Fruit fly (Drosophila melanogaster) whole organism, embryonic: Measurements from ENCODE around the gene CG7294.

ENCODE experiments used
- Adf1 ChIP-seq: fragments of 200-800 bp; sonication (Bioruptor generic); IDR thresholded peaks from 2 replicates; pipeline ENCODE4 v1.3.6; 2022; ENCODE audit warnings: missing biosample characterization, missing genetic modification characterization
- Antp ChIP-seq: fragments of 200-800 bp; sonication (Bioruptor generic); optimal IDR thresholded peaks from 3 replicates; lab custom pipeline; 2016; ENCODE audit warnings: missing biosample characterization, missing genetic modification characterization
- CG10979 ChIP-seq: fragments of 200-800 bp; sonication (Bioruptor generic); optimal IDR thresholded peaks from 2 replicates; lab custom pipeline; 2018; ENCODE audit warnings: missing biosample characterization, mild to moderate bottlenecking, missing genetic modification characterization, moderate library complexity
- CG11456 ChIP-seq: fragments of 200-800 bp; sonication (Bioruptor generic); IDR thresholded peaks from 3 replicates; pipeline ENCODE4 v1.3.6; 2022; ENCODE audit warnings: missing biosample characterization, missing genetic modification characterization
- CG12942 ChIP-seq: fragments of 200-800 bp; sonication (Bioruptor generic); optimal IDR thresholded peaks from 3 replicates; lab custom pipeline; 2016; ENCODE audit warnings: missing biosample characterization, missing genetic modification characterization
- CG15011 ChIP-seq: fragments of 200-800 bp; sonication (Bioruptor generic); optimal IDR thresholded peaks from 3 replicates; lab custom pipeline; 2018; ENCODE audit warnings: missing biosample characterization, mild to moderate bottlenecking, missing genetic modification characterization
- CG17802 ChIP-seq: fragments of 200-800 bp; sonication (Bioruptor generic); optimal IDR thresholded peaks from 2 replicates; lab custom pipeline; 2018; ENCODE audit warnings: missing biosample characterization, mild to moderate bottlenecking, missing genetic modification characterization, moderate library complexity
- CG18262 ChIP-seq: fragments of 200-800 bp; optimal IDR thresholded peaks from 3 replicates; lab custom pipeline; 2019; ENCODE audit warnings: missing biosample characterization, mild to moderate bottlenecking, missing genetic modification characterization, moderate library complexity
- CG2199 ChIP-seq: fragments of 200-800 bp; sonication (Bioruptor generic); IDR thresholded peaks from 3 replicates; pipeline ENCODE4 v1.3.6; 2022; ENCODE audit warnings: missing biosample characterization, missing genetic modification characterization
- CG2678 ChIP-seq: fragments of 200-800 bp; sonication (Bioruptor generic); optimal IDR thresholded peaks from 3 replicates; lab custom pipeline; 2019; ENCODE audit warnings: missing biosample characterization, mild to moderate bottlenecking, missing genetic modification characterization, moderate library complexity
- CG4854 ChIP-seq: fragments of 200-800 bp; sonication (Bioruptor generic); optimal IDR thresholded peaks from 2 replicates; lab custom pipeline; 2016; ENCODE audit warnings: missing biosample characterization, missing genetic modification characterization, inconsistent platforms
- CG5953 ChIP-seq: fragments of 200-800 bp; sonication (Bioruptor generic); IDR thresholded peaks from 2 replicates; pipeline ENCODE4 v1.3.6; 2022; ENCODE audit warnings: missing biosample characterization, missing genetic modification characterization
- CG7556 ChIP-seq: fragments of 200-800 bp; sonication (Bioruptor generic); optimal IDR thresholded peaks from 2 replicates; lab custom pipeline; 2017; ENCODE audit warnings: missing biosample characterization, mild to moderate bottlenecking, missing genetic modification characterization
- CG9797 ChIP-seq: fragments of 200-800 bp; sonication (Bioruptor generic); optimal IDR thresholded peaks from 3 replicates; lab custom pipeline; 2018; ENCODE audit warnings: missing biosample characterization, mild to moderate bottlenecking, missing genetic modification characterization
- CoRest ChIP-seq: fragments of 200-800 bp; sonication (Bioruptor generic); optimal IDR thresholded peaks from 3 replicates; lab custom pipeline; 2018; ENCODE audit warnings: missing biosample characterization, mild to moderate bottlenecking, missing genetic modification characterization, moderate library complexity
- E2f1 ChIP-seq: fragments of 200-800 bp; sonication (Bioruptor generic); IDR thresholded peaks from 2 replicates; pipeline ENCODE4 v1.3.6; 2022; ENCODE audit warnings: missing biosample characterization, missing genetic modification characterization
- H2.0 ChIP-seq: fragments of 200-800 bp; sonication (Bioruptor generic); IDR thresholded peaks from 2 replicates; pipeline ENCODE4 v1.3.6; 2022; ENCODE audit warnings: missing biosample characterization, missing genetic modification characterization
- Hmr ChIP-seq: fragments of 200-800 bp; sonication (Bioruptor generic); optimal IDR thresholded peaks from 3 replicates; lab custom pipeline; 2017; ENCODE audit warnings: mild to moderate bottlenecking, missing biosample characterization, missing genetic modification reagents, missing genetic modification characterization
- Lhr ChIP-seq: fragments of 200-800 bp; sonication (Bioruptor generic); optimal IDR thresholded peaks from 3 replicates; lab custom pipeline; 2017; ENCODE audit warnings: mild to moderate bottlenecking, missing biosample characterization, missing genetic modification reagents, missing genetic modification characterization
- Mad ChIP-seq: fragments of 200-800 bp; sonication (Bioruptor generic); optimal IDR thresholded peaks from 2 replicates; lab custom pipeline; 2016; ENCODE audit warnings: missing biosample characterization, missing genetic modification characterization
- NfI ChIP-seq: fragments of 200-800 bp; sonication (Bioruptor generic); optimal IDR thresholded peaks from 3 replicates; lab custom pipeline; 2018; ENCODE audit warnings: missing biosample characterization, mild to moderate bottlenecking, missing genetic modification characterization, moderate library complexity
- Sox100B ChIP-seq: fragments of 200-800 bp; sonication (Bioruptor generic); optimal IDR thresholded peaks from 3 replicates; lab custom pipeline; 2018; ENCODE audit warnings: missing biosample characterization, mild to moderate bottlenecking, missing genetic modification characterization
- abd-A ChIP-seq: fragments of 200-800 bp; sonication (Bioruptor generic); optimal IDR thresholded peaks from 3 replicates; lab custom pipeline; 2019; ENCODE audit warnings: missing biosample characterization, mild to moderate bottlenecking, missing genetic modification characterization, moderate library complexity
- amos ChIP-seq: fragments of 200-800 bp; sonication (Bioruptor generic); IDR thresholded peaks from 2 replicates; pipeline ENCODE4 v1.3.6; 2022; ENCODE audit warnings: missing biosample characterization, missing genetic modification characterization; ENCODE audit not compliant: partially characterized antibody
- ap ChIP-seq: fragments of 200-800 bp; sonication (Bioruptor generic); IDR thresholded peaks from 2 replicates; pipeline ENCODE4 v1.3.6; 2022; ENCODE audit warnings: missing biosample characterization, missing genetic modification characterization
- ase ChIP-seq: fragments of 200-800 bp; sonication (Bioruptor generic); IDR thresholded peaks from 3 replicates; pipeline ENCODE4 v1.3.6; 2022; ENCODE audit warnings: missing biosample characterization, missing genetic modification characterization
- bsh ChIP-seq, 2 experiments: fragments of 200-800 bp; sonication (Bioruptor generic); optimal IDR thresholded peaks; 2 replicates each; lab custom pipeline; 2017 to 2018; ENCODE audit warnings: mild to moderate bottlenecking in 2 of 2, missing biosample characterization in 2 of 2, missing genetic modification characterization in 2 of 2, moderate library complexity in 1 of 2
- cg ChIP-seq: fragments of 200-800 bp; sonication (Bioruptor generic); optimal IDR thresholded peaks from 3 replicates; lab custom pipeline; 2019; ENCODE audit warnings: missing biosample characterization, mild to moderate bottlenecking, missing genetic modification characterization, moderate library complexity
- crc ChIP-seq: fragments of 200-800 bp; sonication (Bioruptor generic); optimal IDR thresholded peaks from 2 replicates; lab custom pipeline; 2016; ENCODE audit warnings: missing biosample characterization, missing genetic modification characterization
- dmrt11E ChIP-seq: fragments of 200-800 bp; sonication (Bioruptor generic); optimal IDR thresholded peaks from 3 replicates; lab custom pipeline; 2018; ENCODE audit warnings: missing biosample characterization, mild to moderate bottlenecking, missing genetic modification characterization, moderate library complexity
- dysf ChIP-seq: fragments of 200-800 bp; sonication (Bioruptor generic); IDR thresholded peaks from 3 replicates; pipeline ENCODE4 v1.3.6; 2022; ENCODE audit warnings: missing biosample characterization, missing genetic modification characterization
- esg ChIP-seq: fragments of 200-800 bp; sonication (Bioruptor generic); conservative IDR thresholded peaks from 2 replicates; pipeline ENCODE4 v1.3.6; 2022; ENCODE audit warnings: missing biosample characterization, missing genetic modification characterization
- eyg ChIP-seq: fragments of 200-800 bp; sonication (Bioruptor generic); optimal IDR thresholded peaks from 3 replicates; lab custom pipeline; 2016; ENCODE audit warnings: missing biosample characterization, missing genetic modification characterization
- fd3F ChIP-seq: fragments of 200-800 bp; sonication (Bioruptor generic); optimal IDR thresholded peaks from 2 replicates; lab custom pipeline; 2018; ENCODE audit warnings: missing biosample characterization, mild to moderate bottlenecking, missing genetic modification characterization, moderate library complexity
- gem ChIP-seq: fragments of 200-800 bp; sonication (Bioruptor generic); optimal IDR thresholded peaks from 2 replicates; lab custom pipeline; 2019; ENCODE audit warnings: missing biosample characterization, mild to moderate bottlenecking, missing genetic modification characterization, moderate library complexity
- gsb-n ChIP-seq: fragments of 200-800 bp; sonication (Bioruptor generic); optimal IDR thresholded peaks from 3 replicates; lab custom pipeline; 2018; ENCODE audit warnings: missing biosample characterization, mild to moderate bottlenecking, missing genetic modification characterization
- ham ChIP-seq: fragments of 200-800 bp; sonication (Bioruptor generic); IDR thresholded peaks from 2 replicates; pipeline ENCODE4 v1.3.6; 2022; ENCODE audit warnings: missing biosample characterization, missing genetic modification characterization
- jing ChIP-seq: fragments of 200-800 bp; sonication (Bioruptor generic); optimal IDR thresholded peaks from 2 replicates; lab custom pipeline; 2018; ENCODE audit warnings: missing biosample characterization, mild to moderate bottlenecking, missing genetic modification characterization
- lbe ChIP-seq: fragments of 200-800 bp; sonication (Bioruptor generic); optimal IDR thresholded peaks from 2 replicates; lab custom pipeline; 2016; ENCODE audit warnings: missing biosample characterization, mild to moderate bottlenecking, missing genetic modification characterization
- onecut ChIP-seq: fragments of 200-800 bp; sonication (Bioruptor generic); IDR thresholded peaks from 2 replicates; pipeline ENCODE4 v1.3.6; 2022; ENCODE audit warnings: missing biosample characterization, missing genetic modification characterization
- peb ChIP-seq: fragments of 200-800 bp; sonication (Bioruptor generic); IDR thresholded peaks from 2 replicates; pipeline ENCODE4 v1.3.6; 2022; ENCODE audit warnings: missing biosample characterization, missing genetic modification characterization
- row ChIP-seq: fragments of 200-800 bp; sonication (Bioruptor generic); IDR thresholded peaks from 3 replicates; pipeline ENCODE4 v1.3.6; 2022; ENCODE audit warnings: missing biosample characterization, missing genetic modification characterization
- sim ChIP-seq: fragments of 200-800 bp; sonication (Bioruptor generic); IDR thresholded peaks from 2 replicates; pipeline ENCODE4 v1.3.6; 2022; ENCODE audit warnings: missing biosample characterization, missing genetic modification characterization
- stc ChIP-seq: fragments of 200-800 bp; sonication (Bioruptor generic); IDR thresholded peaks from 2 replicates; pipeline ENCODE4 v1.3.6; 2022; ENCODE audit warnings: missing biosample characterization, missing genetic modification characterization
- sug ChIP-seq: fragments of 200-800 bp; optimal IDR thresholded peaks from 2 replicates; lab custom pipeline; 2019; ENCODE audit warnings: missing biosample characterization, mild to moderate bottlenecking, missing genetic modification characterization, moderate library complexity
- tgo ChIP-seq: fragments of 200-800 bp; sonication (Bioruptor generic); IDR thresholded peaks from 3 replicates; pipeline ENCODE4 v1.3.6; 2022; ENCODE audit warnings: missing biosample characterization, missing genetic modification characterization
- z ChIP-seq: fragments of 200-800 bp; sonication (Bioruptor generic); IDR thresholded peaks from 3 replicates; pipeline ENCODE4 v1.3.6; 2022; ENCODE audit warnings: missing biosample characterization, missing genetic modification characterization

The CG7294 gene

DNA sequence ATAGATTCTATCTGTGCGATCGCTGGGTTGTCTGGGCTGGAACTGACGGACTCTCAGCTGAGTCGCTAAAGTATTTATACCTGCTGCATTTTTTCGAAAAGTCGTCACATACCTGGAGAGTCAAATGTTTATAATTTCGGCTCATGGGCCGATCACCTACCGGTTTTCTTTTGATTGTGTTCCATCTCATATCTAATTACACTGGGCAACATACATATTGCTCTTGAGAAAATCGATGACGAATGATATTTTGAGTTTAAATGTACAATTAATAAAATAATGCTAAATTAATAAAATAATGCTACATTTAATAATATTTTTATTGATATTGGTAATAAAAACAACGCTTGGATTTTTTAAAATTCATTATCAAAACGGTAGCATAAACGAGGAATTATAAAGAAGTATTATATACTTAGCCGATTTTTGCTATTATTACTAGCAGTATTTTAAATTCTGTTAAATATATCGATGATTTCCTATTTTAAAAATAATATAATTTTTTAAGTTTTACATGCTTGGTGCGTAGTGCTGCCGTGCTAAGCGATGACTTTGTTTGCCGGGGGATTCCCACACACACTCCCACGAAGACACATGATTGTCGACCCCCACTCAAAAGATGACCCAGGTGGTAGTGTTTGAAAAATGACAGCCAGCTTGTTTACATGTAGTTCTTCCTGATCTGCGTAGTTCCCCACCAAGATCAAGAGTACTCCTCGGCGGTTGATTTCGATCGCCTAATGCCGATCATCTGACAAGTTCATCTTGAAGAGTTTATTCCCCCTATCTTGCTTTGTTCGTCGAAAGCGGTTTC lies at the start of gene CG7294 (continued):
- TF ChIP-seq Sox100B (GFP tag; lab: Kevin White, UChicago) (peak; percentile 55), CG18262 (peak; percentile 72), CG2678 (tag; lab: Kevin White, UChicago) (peak; percentile 61), bsh (GFP tag; optimal IDR thresholded peaks at IDR 0.05; lab: Kevin White, UChicago) (peak in 1 of 2 experiments; percentile 32), CoRest (tag; lab: Kevin White, UChicago) (peak; percentile 35), gem (tag; lab: Kevin White, UChicago) (peak; percentile 67), CG7556 (peak; percentile 49), gsb-n (tag; lab: Kevin White, UChicago) (peak; percentile 11), dmrt11E (peak; percentile 56), CG10979 (tag; lab: Kevin White, UChicago) (peak; percentile 54), ham (GFP tag; lab: Robert Waterston, UW) (no peak)

DNA sequence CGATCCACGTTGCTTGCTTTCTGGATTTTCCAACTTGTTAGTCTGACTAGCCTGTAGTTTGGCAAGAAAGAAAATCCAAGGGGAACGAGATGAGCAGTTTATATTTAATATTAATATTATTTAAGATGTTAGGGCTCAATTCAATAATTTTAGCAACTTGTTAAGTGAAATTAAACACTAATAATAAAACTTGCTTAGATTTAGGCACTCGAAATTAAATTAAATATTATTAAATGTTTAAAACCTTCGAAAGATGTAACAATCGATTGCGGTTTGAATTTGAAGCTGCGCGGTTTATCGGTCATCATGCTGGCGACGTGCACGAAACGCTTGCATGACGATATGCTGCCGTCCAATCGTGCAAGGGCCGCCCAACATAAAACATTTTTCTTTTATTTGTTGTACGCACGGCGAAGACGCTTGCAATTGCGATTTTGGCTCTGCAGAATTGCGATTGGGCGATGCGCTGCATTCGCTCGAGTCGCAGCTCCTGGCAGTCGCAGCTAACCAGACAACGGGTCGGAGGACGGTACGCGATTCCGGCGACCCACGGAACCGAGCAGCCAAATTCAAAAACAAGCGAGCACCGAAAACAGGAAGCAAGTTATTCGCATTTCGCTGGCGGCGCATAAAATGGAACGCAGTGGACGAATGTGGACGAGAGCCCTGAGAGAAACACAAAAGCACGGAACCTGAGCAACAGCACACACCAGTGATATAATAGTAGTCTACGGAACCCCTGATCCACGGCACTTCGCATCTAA lies 48.1 kb upstream of the CG7294 start, which contains the start of the genes Vha16-5 and CG12299:
TSS of gene Vha16-5 (minus strand) at position 51 of the 764 bp plus-strand sequence.
TSS of gene CG12299 (plus strand) at position 353 of the 764 bp plus-strand sequence.
- TF ChIP-seq jing (GFP tag; lab: Kevin White, UChicago) (peak; percentile 43), crc (no peak), tgo (peak; percentile 85), stc (GFP tag; lab: Robert Waterston, UW) (peak; percentile 68; the same call in 1 of the 2 replicates), sim (GFP tag; lab: Robert Waterston, UW) (no peak; the same call in 1 of the 2 replicates), Lhr (peak; percentile 2), Mad (GFP tag; lab: Kevin White, UChicago) (peak; percentile 87), onecut (peak; percentile 89), ap (peak; percentile 77), E2f1 (peak; percentile 87), CG9797 (GFP tag; lab: Kevin White, UChicago) (peak; percentile 55), ase (GFP tag; lab: Robert Waterston, UW) (peak; percentile 89), fd3F (GFP tag; lab: Kevin White, UChicago) (peak; percentile 32), CG12942 (peak; percentile 86), CG4854 (GFP tag; lab: Kevin White, UChicago) (peak; percentile 65), CG17802 (peak; percentile 70), eyg (peak; percentile 74), peb (GFP tag; lab: Robert Waterston, UW) (peak; percentile 82), row (GFP tag; lab: Robert Waterston, UW) (peak; percentile 83), esg (GFP tag; lab: Robert Waterston, UW) (peak; percentile 83), sug (tag; lab: Kevin White, UChicago) (no peak), lbe (GFP tag; lab: Kevin White, UChicago) (peak; percentile 73), CG15011 (GFP tag; lab: Kevin White, UChicago) (no peak), CG5953 (peak; percentile 86), CG11456 (GFP tag; lab: Robert Waterston, UW) (peak; percentile 95), Antp (peak; percentile 92), cg (GFP tag; lab: Kevin White, UChicago) (no peak), z (GFP tag; lab: Robert Waterston, UW) (no peak), H2.0 (GFP tag; lab: Robert Waterston, UW) (peak; percentile 95), Adf1 (peak; percentile 72), abd-A (tag; lab: Kevin White, UChicago) (no peak), amos (peak; percentile 88), Hmr (GFP tag; lab: Kevin White, UChicago) (no peak), CG2199 (GFP tag; lab: Robert Waterston, UW) (peak; percentile 75; the same call in 1 of the 3 replicates), dysf (peak; percentile 91), NfI (GFP tag; lab: Kevin White, UChicago) (peak; percentile 81)
